Fruit fly (Drosophila melanogaster): ENCODE data around the gene CG15385.
A peak's percentile ranks its signal among the peaks of the same experiment; 100 is the strongest.

Gene CG15385

DNA sequence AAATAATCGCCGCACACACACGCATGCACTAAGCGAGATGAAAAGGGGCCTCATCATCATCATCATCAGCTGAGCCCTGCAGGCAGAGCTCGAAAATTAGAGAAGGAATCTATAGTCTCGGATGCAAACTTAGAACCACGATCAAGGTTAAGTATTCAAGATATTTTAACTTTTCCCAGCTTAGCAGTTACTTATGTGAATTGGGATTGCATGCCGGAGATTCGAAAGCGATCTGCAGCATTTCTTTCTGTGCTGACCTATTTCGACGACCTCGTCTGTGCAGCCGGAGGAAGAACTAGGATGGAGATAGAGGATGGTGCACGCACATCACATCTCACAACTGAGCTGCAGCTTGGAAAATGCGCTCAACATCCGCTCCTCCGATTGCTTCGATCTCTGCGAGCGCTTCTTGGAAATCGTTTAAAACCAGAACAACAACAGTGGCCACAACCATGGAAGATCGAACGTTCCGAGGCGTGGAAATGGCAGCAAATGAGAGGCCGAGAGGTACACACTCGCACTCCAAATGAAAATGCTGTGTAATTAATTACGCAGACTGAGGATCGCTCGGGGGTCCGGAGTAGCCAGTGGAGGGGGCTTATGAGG, 29.5 kb downstream of the CG15385 start (continued):
- TF ChIP-seq CG17802 (tag; optimal IDR thresholded peaks at IDR 0.05) (no peak), Hr51 (GFP tag; optimal IDR thresholded peaks at IDR 0.05) (peak in 1 of 2 experiments; percentile 56), CG34422 (GFP tag; IDR thresholded peaks at IDR 0.05) (no peak; the same call in 2 of the 3 replicates), CG31441 (GFP tag; IDR thresholded peaks at IDR 0.05) (peak; percentile 81), gem (tag; optimal IDR thresholded peaks at IDR 0.05) (peak; percentile 77), otp (GFP tag; IDR thresholded peaks at IDR 0.05) (peak; percentile 86), CG1024 (GFP tag; IDR thresholded peaks at IDR 0.05) (peak; percentile 58), CG6813 (GFP tag; optimal IDR thresholded peaks at IDR 0.05) (peak; percentile 58), ken (GFP tag; IDR thresholded peaks at IDR 0.05) (0 out of 3 replicates have a peak, but pooled peaks have one; percentile 36), sens (GFP tag) (peak; percentile 97), H15 (GFP tag; IDR thresholded peaks at IDR 0.05) (0 out of 3 replicates have a peak, but pooled peaks have one; percentile 26), Oli (tag; optimal IDR thresholded peaks at IDR 0.05) (peak; percentile 62), fd3F (GFP tag; optimal IDR thresholded peaks at IDR 0.05) (no peak), pb (GFP tag; optimal IDR thresholded peaks at IDR 0.05) (peak; percentile 34), CG10462 (GFP tag; optimal IDR thresholded peaks at IDR 0.05) (peak; percentile 12), fu2 (GFP tag; optimal IDR thresholded peaks at IDR 0.05) (no peak), pros (GFP tag; optimal IDR thresholded peaks at IDR 0.05) (no peak), Lpt (GFP tag; optimal IDR thresholded peaks at IDR 0.05) (no peak), CG10654 (GFP tag; optimal IDR thresholded peaks at IDR 0.05) (peak; percentile 39), grau (tag; optimal IDR thresholded peaks at IDR 0.05) (peak; percentile 62), Ravus (GFP tag; IDR thresholded peaks at IDR 0.05) (no peak), NFAT (GFP tag; IDR thresholded peaks at IDR 0.05) (no peak), Trl (optimal IDR thresholded peaks at IDR 0.05) (no peak), Trl (GFP tag; optimal IDR thresholded peaks at IDR 0.05) (peak; percentile 76), Hand (GFP tag; optimal IDR thresholded peaks at IDR 0.05) (no peak), Tbp (GFP tag; optimal IDR thresholded peaks at IDR 0.05) (no peak), CG2678 (tag; optimal IDR thresholded peaks at IDR 0.05) (peak; percentile 40), CG11723 (GFP tag; optimal IDR thresholded peaks at IDR 0.05) (peak; percentile 20), ro (GFP tag; IDR thresholded peaks at IDR 0.05) (peak; percentile 34; the same call in 1 of the 2 replicates), CG11560 (tag; IDR thresholded peaks at IDR 0.05) (no peak), CG17328 (GFP tag; IDR thresholded peaks at IDR 0.05) (peak; percentile 88), CG4617 (GFP tag; optimal IDR thresholded peaks at IDR 0.05; ENCODE audit: borderline replicate concordance) (peak; percentile 31), dan (GFP tag; IDR thresholded peaks at IDR 0.05) (peak; percentile 89), hkb (optimal IDR thresholded peaks at IDR 0.05) (no peak), hkb (GFP tag; IDR thresholded peaks at IDR 0.05) (peak; percentile 62; the same call in 1 of the 2 replicates), CG16813 (GFP tag; IDR thresholded peaks at IDR 0.05; ENCODE audit: partially characterized antibody) (no peak), CG8290 (GFP tag; optimal IDR thresholded peaks at IDR 0.05) (peak; percentile 70), CG8290 (tag; optimal IDR thresholded peaks at IDR 0.05) (peak in 1 of 2 experiments; percentile 51), CG8944 (GFP tag; optimal IDR thresholded peaks at IDR 0.05) (peak; percentile 64), CG30403 (GFP tag; optimal IDR thresholded peaks at IDR 0.05) (peak; percentile 21), CG17359 (tag; optimal IDR thresholded peaks at IDR 0.05) (no peak), CG6254 (GFP tag; optimal IDR thresholded peaks at IDR 0.05) (peak; percentile 74), gsb-n (tag; optimal IDR thresholded peaks at IDR 0.05) (peak; percentile 78), dmrt99B (tag; optimal IDR thresholded peaks at IDR 0.05) (no peak), Usf (GFP tag; optimal IDR thresholded peaks at IDR 0.05) (peak; percentile 81), pum (GFP tag; optimal IDR thresholded peaks at IDR 0.05) (peak; percentile 63), E2f1 (GFP tag; IDR thresholded peaks at IDR 0.05) (peak; percentile 28; the same call in 1 of the 2 replicates), CG11247 (GFP tag; IDR thresholded peaks at IDR 0.05) (no peak), CG10321 (GFP tag; IDR thresholded peaks at IDR 0.05) (no peak), dm (GFP tag; optimal IDR thresholded peaks at IDR 0.05) (peak; percentile 19), toy (GFP tag; IDR thresholded peaks at IDR 0.05) (no peak), CG1529 (GFP tag; optimal IDR thresholded peaks at IDR 0.05) (peak; percentile 47)
